Fruit fly (Drosophila melanogaster): ENCODE results near the gene sNPF-R.

sNPF-R gene

DNA sequence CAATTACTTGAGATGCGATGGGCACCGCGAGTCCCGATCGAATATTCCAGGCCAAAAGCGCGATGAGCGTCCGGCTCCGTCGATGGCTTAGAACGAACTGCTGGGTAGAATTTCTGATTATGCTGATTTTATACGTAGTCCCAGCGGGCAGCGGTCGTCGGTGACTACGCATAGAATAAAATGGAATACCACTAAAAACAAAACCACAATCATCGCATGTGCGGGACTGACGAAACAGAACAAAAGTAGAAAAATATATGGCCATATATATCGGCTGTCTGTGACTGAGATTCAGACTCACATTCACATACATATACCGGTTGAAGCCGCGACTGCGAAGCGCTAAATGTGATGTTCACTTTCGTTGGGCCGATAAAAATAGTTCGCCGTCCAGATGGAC is 38.5 kb upstream of the sNPF-R start, which contains the start of gene CG7365:
CG7365 (minus strand) TSS at position 101 of the 400 bp plus-strand sequence.
- no peak for TF ChIP-seq eg (GFP tag; IDR thresholded peaks at IDR 0.05)
- no peak for TF ChIP-seq lz (GFP tag; optimal IDR thresholded peaks at IDR 0.05)
- TF ChIP-seq Sox102F (GFP tag; optimal IDR thresholded peaks at IDR 0.05), result no peak
- no peak for TF ChIP-seq CG34406 (GFP tag; optimal IDR thresholded peaks at IDR 0.05)
- no peak for TF ChIP-seq Smox (GFP tag; optimal IDR thresholded peaks at IDR 0.05)
- TF ChIP-seq dac (GFP tag; optimal IDR thresholded peaks at IDR 0.05), result no peak
- TF ChIP-seq acj6 (GFP tag; optimal IDR thresholded peaks at IDR 0.05), result no peak
- no peak for TF ChIP-seq fkh (GFP tag; optimal IDR thresholded peaks at IDR 0.05)
- TF ChIP-seq CG8319 (GFP tag; optimal IDR thresholded peaks at IDR 0.05), result no peak
- no peak for TF ChIP-seq Eip75B (GFP tag; optimal IDR thresholded peaks at IDR 0.05)
- no peak for TF ChIP-seq CG8632 (GFP tag; optimal IDR thresholded peaks at IDR 0.05)
- no peak for TF ChIP-seq svp (GFP tag)
- no peak for TF ChIP-seq Hr38 (GFP tag; optimal IDR thresholded peaks at IDR 0.05)
- no peak for TF ChIP-seq CG6792 (GFP tag; optimal IDR thresholded peaks at IDR 0.05)
- no peak for TF ChIP-seq CG11762 (GFP tag; optimal IDR thresholded peaks at IDR 0.05; ENCODE audit: insufficient read depth)
- no peak for TF ChIP-seq Blimp-1 (GFP tag; optimal IDR thresholded peaks at IDR 0.05)
- no peak for TF ChIP-seq CG3919 (GFP tag; optimal IDR thresholded peaks at IDR 0.05)
- TF ChIP-seq OdsH (GFP tag; optimal IDR thresholded peaks at IDR 0.05), result no peak
- TF ChIP-seq spab (GFP tag; optimal IDR thresholded peaks at IDR 0.05), result no peak
- no peak for TF ChIP-seq net (GFP tag; optimal IDR thresholded peaks at IDR 0.05)

DNA sequence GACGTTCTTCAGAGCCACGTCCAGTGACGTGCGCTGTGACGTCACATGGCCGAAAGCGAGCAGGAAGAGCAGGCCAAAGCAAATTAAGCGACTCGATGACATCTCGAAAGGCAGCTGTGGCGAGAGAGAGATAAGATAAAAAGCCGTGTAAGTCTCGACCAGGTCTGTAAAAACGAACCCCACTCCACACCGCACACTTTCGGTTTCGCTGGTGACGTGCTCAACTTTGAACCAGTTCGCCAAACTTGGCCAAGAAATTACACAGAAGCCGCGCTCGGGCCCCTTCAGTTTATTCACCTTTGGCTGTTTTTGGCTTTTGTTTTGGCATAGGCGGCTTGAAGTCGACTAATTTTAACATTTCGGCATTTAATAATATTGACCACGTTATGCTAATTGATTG is 37.3 kb upstream of the sNPF-R start:
- TF ChIP-seq Blimp-1 (GFP tag; optimal IDR thresholded peaks at IDR 0.05) (peak; percentile 95), dsx (GFP tag; optimal IDR thresholded peaks at IDR 0.05; ENCODE audit: poor library complexity, severe bottlenecking) (no peak), Eip78C (GFP tag) (no peak), CG6163 (GFP tag; IDR thresholded peaks at IDR 0.05) (0 out of 3 replicates have a peak, but pooled peaks have one; percentile 24)

DNA sequence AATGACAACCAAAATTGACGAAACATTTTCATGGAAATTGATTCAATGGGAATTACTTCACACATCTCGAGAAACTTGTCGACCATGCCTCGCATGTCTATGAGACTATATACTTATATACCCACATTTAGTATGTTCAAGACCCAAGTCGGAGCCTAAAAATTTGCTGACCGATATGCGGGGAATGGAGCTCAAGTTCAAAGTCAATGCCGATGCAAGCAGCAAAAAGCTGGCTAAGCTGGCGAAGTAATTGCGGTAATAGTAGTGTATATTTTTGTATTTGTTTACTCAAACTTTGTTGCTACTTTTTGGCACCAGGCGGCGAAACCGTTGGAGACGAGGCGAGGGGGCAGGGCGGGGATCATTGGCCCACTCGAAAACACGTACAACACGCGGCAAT is 34.2 kb upstream of the sNPF-R start:
- TF ChIP-seq Ets21C (GFP tag; optimal IDR thresholded peaks at IDR 0.05) (no peak), CG6792 (GFP tag; optimal IDR thresholded peaks at IDR 0.05) (no peak), ss (GFP tag; optimal IDR thresholded peaks at IDR 0.05) (no peak), dsx (GFP tag; optimal IDR thresholded peaks at IDR 0.05; ENCODE audit: poor library complexity, severe bottlenecking) (no peak), CG11294 (GFP tag; IDR thresholded peaks at IDR 0.05) (no peak), cyc (GFP tag; optimal IDR thresholded peaks at IDR 0.05) (no peak), CG8319 (GFP tag; optimal IDR thresholded peaks at IDR 0.05) (no peak), fkh (GFP tag; optimal IDR thresholded peaks at IDR 0.05) (peak; percentile 1)

DNA sequence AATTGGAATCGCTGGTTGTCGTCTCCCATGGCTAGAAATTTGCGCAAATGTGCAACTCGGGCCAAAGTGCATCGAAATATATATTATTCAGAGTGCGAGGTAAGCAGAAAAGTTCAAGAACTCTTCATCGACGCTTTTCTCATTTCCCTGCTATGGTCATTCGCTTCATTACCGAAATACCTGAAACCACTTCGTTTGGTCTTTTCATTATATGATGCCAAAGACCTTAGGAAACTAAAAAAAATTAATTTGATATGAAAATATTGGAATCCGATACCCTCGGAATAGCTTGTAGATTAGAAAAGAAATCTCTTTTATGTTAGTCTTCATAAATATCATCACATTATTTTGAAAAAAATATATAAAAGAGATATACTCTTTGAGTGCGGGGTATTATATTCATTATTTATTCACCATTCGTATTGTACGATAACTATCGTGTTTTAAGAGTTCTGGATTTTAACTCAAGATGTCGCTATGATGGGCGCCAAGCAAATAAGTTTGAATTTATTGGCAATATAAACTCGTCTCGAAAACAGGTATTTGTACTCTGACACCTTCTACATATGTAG is 24.1 kb upstream of the sNPF-R start, which contains the start of gene CG14187:
CG14187 (minus strand) TSS at position 51 of the 572 bp plus-strand sequence.
- peak; percentile 45; the same call in 1 of the 3 replicates for TF ChIP-seq eg (GFP tag; IDR thresholded peaks at IDR 0.05)
- TF ChIP-seq Ets96B (tag; optimal IDR thresholded peaks at IDR 0.05), result no peak
- TF ChIP-seq topi (GFP tag; optimal IDR thresholded peaks at IDR 0.05), result no peak
- TF ChIP-seq CG11902 (GFP tag; optimal IDR thresholded peaks at IDR 0.05), result no peak
- peak; percentile 84 for TF ChIP-seq Eip78C (GFP tag)

- no peak for TF ChIP-seq CG6276 (GFP tag; optimal IDR thresholded peaks at IDR 0.05)
- TF ChIP-seq Smox (GFP tag; optimal IDR thresholded peaks at IDR 0.05), result no peak
- no peak for TF ChIP-seq CG3919 (GFP tag; optimal IDR thresholded peaks at IDR 0.05)
- no peak for TF ChIP-seq CG10631 (GFP tag; optimal IDR thresholded peaks at IDR 0.05)
- no peak for TF ChIP-seq dac (GFP tag; optimal IDR thresholded peaks at IDR 0.05)
- TF ChIP-seq Eip78C (GFP tag), result no peak
- TF ChIP-seq CG3032 (tag; optimal IDR thresholded peaks at IDR 0.05), result no peak
- no peak for TF ChIP-seq cyc (GFP tag; optimal IDR thresholded peaks at IDR 0.05)
- no peak for TF ChIP-seq CG11294 (GFP tag; IDR thresholded peaks at IDR 0.05)
- no peak for TF ChIP-seq spab (GFP tag; optimal IDR thresholded peaks at IDR 0.05)
- no peak for TF ChIP-seq Met (GFP tag; optimal IDR thresholded peaks at IDR 0.05)
- TF ChIP-seq Eip75B (GFP tag; optimal IDR thresholded peaks at IDR 0.05), result no peak
- TF ChIP-seq fkh (GFP tag; optimal IDR thresholded peaks at IDR 0.05), result no peak
- TF ChIP-seq salr (GFP tag; optimal IDR thresholded peaks at IDR 0.05), result no peak
- TF ChIP-seq CG7368 (GFP tag; optimal IDR thresholded peaks at IDR 0.05), result no peak
- no peak for TF ChIP-seq CG32006 (GFP tag; optimal IDR thresholded peaks at IDR 0.05)
- TF ChIP-seq lz (GFP tag; optimal IDR thresholded peaks at IDR 0.05), result no peak
These were observed 22.6 kb upstream of the sNPF-R start, which contains the start of gene Ir76b for dm6 chr3L:20111434-20111833. Gene Ir76b, minus strand, starts transcription at chr3L:20111534.

Data from whole organism, prepupa.